Fruit fly (Drosophila melanogaster) whole organism, prepupa: Measurements from ENCODE around the gene Vha55.

Experiments
- Blimp-1 ChIP-seq: fragments of 200-800 bp; sonication (Bioruptor generic); optimal IDR thresholded peaks from 3 replicates; lab custom pipeline; 2017; ENCODE audit warnings: missing biosample characterization, missing genetic modification characterization, mild to moderate bottlenecking, moderate library complexity, missing genetic modification reagents
- CG10631 ChIP-seq: fragments of 200-800 bp; sonication (Bioruptor generic); optimal IDR thresholded peaks from 2 replicates; lab custom pipeline; 2016; ENCODE audit warnings: missing biosample characterization, missing genetic modification characterization
- CG11902 ChIP-seq: fragments of 200-800 bp; sonication (Bioruptor generic); optimal IDR thresholded peaks from 3 replicates; lab custom pipeline; 2016; ENCODE audit warnings: missing biosample characterization, missing genetic modification characterization
- CG1621 ChIP-seq: fragments of 200-800 bp; sonication (Bioruptor generic); optimal IDR thresholded peaks from 3 replicates; lab custom pipeline; 2018; ENCODE audit warnings: missing biosample characterization, mild to moderate bottlenecking, missing genetic modification characterization
- CG3032 ChIP-seq: fragments of 200-800 bp; optimal IDR thresholded peaks from 2 replicates; lab custom pipeline; 2019; ENCODE audit warnings: missing biosample characterization, mild to moderate bottlenecking, missing genetic modification characterization, moderate library complexity
- CG31627 ChIP-seq: fragments of 200-800 bp; sonication (Bioruptor generic); optimal IDR thresholded peaks from 3 replicates; lab custom pipeline; 2016; ENCODE audit warnings: missing biosample characterization, missing genetic modification characterization
- CG32006 ChIP-seq: fragments of 200-800 bp; sonication (Bioruptor generic); optimal IDR thresholded peaks from 3 replicates; lab custom pipeline; 2017; ENCODE audit warnings: missing biosample characterization, mild to moderate bottlenecking, missing genetic modification characterization
- CG3919 ChIP-seq: fragments of 200-800 bp; sonication (Bioruptor generic); optimal IDR thresholded peaks from 3 replicates; lab custom pipeline; 2016; ENCODE audit warnings: missing biosample characterization, missing genetic modification characterization
- CG6808 ChIP-seq: fragments of 200-800 bp; sonication (Bioruptor generic); optimal IDR thresholded peaks from 3 replicates; lab custom pipeline; 2017; ENCODE audit warnings: missing biosample characterization, missing genetic modification characterization, mild to moderate bottlenecking, moderate library complexity, missing genetic modification reagents
- CG6854 ChIP-seq: fragments of 200-800 bp; sonication (Bioruptor generic); optimal IDR thresholded peaks from 2 replicates; lab custom pipeline; 2017; ENCODE audit warnings: missing biosample characterization, mild to moderate bottlenecking, missing genetic modification characterization
- CG8119 ChIP-seq: fragments of 200-800 bp; sonication (Bioruptor generic); IDR thresholded peaks from 3 replicates; pipeline ENCODE4 v1.3.6; 2022; ENCODE audit warnings: missing biosample characterization, missing genetic modification characterization
- CG8319 ChIP-seq: fragments of 200-800 bp; sonication (Bioruptor generic); optimal IDR thresholded peaks from 3 replicates; lab custom pipeline; 2016; ENCODE audit warnings: missing biosample characterization, missing genetic modification characterization
- CG9139 ChIP-seq: fragments of 200-800 bp; sonication (Bioruptor generic); optimal IDR thresholded peaks from 3 replicates; lab custom pipeline; 2017; ENCODE audit warnings: missing biosample characterization, mild to moderate bottlenecking, missing genetic modification characterization
- Eip78C ChIP-seq: fragments of 200-800 bp; sonication (Bioruptor generic); peaks from one replicate; lab custom pipeline; 2016; ENCODE audit warnings: missing biosample characterization, missing genetic modification characterization
- Ets21C ChIP-seq: fragments of 200-800 bp; sonication (Bioruptor generic); optimal IDR thresholded peaks from 3 replicates; lab custom pipeline; 2016; ENCODE audit warnings: missing biosample characterization, missing genetic modification characterization
- Hr39 ChIP-seq: fragments of 200-800 bp; sonication (Bioruptor generic); optimal IDR thresholded peaks from 2 replicates; lab custom pipeline; 2016; ENCODE audit warnings: missing biosample characterization, missing genetic modification characterization
- Hr4 ChIP-seq: fragments of 200-800 bp; sonication (Bioruptor generic); optimal IDR thresholded peaks from 3 replicates; lab custom pipeline; 2016; ENCODE audit warnings: missing biosample characterization, missing genetic modification characterization
- cyc ChIP-seq: fragments of 200-800 bp; sonication (Bioruptor generic); optimal IDR thresholded peaks from 3 replicates; lab custom pipeline; 2016; ENCODE audit warnings: missing biosample characterization, missing genetic modification characterization
- dsx ChIP-seq: fragments of 200-800 bp; optimal IDR thresholded peaks from 3 replicates; lab custom pipeline; 2019; ENCODE audit warnings: missing biosample characterization, mild to moderate bottlenecking, missing genetic modification characterization, moderate library complexity; ENCODE audit not compliant: poor library complexity, severe bottlenecking
- eg ChIP-seq: fragments of 200-800 bp; sonication (Bioruptor generic); IDR thresholded peaks from 3 replicates; pipeline ENCODE4 v1.3.6; 2022; ENCODE audit warnings: missing biosample characterization, missing genetic modification characterization
- fkh ChIP-seq: fragments of 200-800 bp; sonication (Bioruptor generic); optimal IDR thresholded peaks from 3 replicates; lab custom pipeline; 2017; ENCODE audit warnings: missing biosample characterization, mild to moderate bottlenecking, missing genetic modification characterization, moderate library complexity
- lz ChIP-seq: fragments of 200-800 bp; sonication (Bioruptor generic); optimal IDR thresholded peaks from 3 replicates; lab custom pipeline; 2016; ENCODE audit warnings: missing biosample characterization, missing genetic modification characterization
- net ChIP-seq: fragments of 200-800 bp; sonication (Bioruptor generic); optimal IDR thresholded peaks from 3 replicates; lab custom pipeline; 2016; ENCODE audit warnings: missing biosample characterization, missing genetic modification characterization
- salr ChIP-seq, 2 experiments: fragments of 200-800 bp; sonication (Bioruptor generic); optimal IDR thresholded peaks; 3 replicates each; lab custom pipeline; 2016 to 2018; ENCODE audit warnings: missing biosample characterization in 2 of 2, missing genetic modification characterization in 2 of 2, mild to moderate bottlenecking in 1 of 2
- ss ChIP-seq, 2 experiments: fragments of 200-800 bp; sonication (Bioruptor generic); optimal IDR thresholded peaks; 2 replicates in 1 of 2; 3 replicates in 1 of 2; lab custom pipeline; 2017 to 2018; ENCODE audit warnings: mild to moderate bottlenecking in 2 of 2, missing biosample characterization in 2 of 2, missing genetic modification characterization in 2 of 2, moderate library complexity in 1 of 2
- svp ChIP-seq: fragments of 200-800 bp; sonication (Bioruptor generic); peaks from one replicate; lab custom pipeline; 2016; ENCODE audit warnings: missing biosample characterization, missing genetic modification characterization
- topi ChIP-seq: fragments of 200-800 bp; sonication (Bioruptor generic); optimal IDR thresholded peaks from 3 replicates; lab custom pipeline; 2016; ENCODE audit warnings: missing biosample characterization, missing genetic modification characterization

Vha55 gene

DNA sequence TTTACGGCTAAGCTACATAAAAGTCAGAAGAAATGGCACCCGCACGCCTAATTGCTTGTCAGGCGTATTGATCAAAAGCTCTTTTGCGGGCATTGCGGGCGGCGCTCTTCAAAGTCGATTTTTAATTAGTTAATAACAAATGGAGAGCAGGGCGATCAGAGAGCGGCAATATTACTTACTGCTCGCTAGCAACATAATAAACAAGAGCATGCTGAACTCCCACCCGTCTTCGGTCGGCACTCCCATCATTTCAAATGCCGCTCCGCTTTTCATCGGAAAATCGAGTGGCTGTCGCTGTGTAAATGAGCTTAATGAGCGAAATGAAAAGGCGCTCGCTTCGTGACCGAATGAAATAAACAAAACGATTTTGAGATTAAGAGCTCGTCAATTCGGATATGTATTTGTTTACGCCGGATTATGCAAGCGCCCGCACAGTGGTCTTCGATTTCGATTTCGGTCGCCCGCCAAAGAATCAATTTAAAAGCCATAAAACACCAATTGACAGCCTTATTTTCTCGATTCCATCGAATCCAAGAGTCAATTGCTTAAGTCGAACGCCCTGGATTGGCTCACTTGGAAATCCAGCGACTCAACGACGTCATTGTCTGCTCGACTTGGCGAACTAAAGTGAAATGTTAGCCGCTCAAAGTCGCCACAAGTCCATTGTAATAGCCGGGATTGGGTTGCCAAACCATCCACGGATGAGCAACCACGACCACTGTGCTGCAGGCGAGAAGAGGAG lies 26.1 kb upstream of the Vha55 start (continued):
- TF ChIP-seq Blimp-1 (GFP tag; lab: Kevin White, UChicago) (no peak), fkh (GFP tag; lab: Kevin White, UChicago) (peak; percentile 56), lz (no peak), eg (peak; percentile 83), CG6808 (GFP tag; lab: Kevin White, UChicago) (no peak), topi (GFP tag; lab: Kevin White, UChicago) (no peak), CG8319 (GFP tag; lab: Kevin White, UChicago) (no peak), CG9139 (no peak)
- TF ChIP-seq, all 60 proteins: peak for 19

DNA sequence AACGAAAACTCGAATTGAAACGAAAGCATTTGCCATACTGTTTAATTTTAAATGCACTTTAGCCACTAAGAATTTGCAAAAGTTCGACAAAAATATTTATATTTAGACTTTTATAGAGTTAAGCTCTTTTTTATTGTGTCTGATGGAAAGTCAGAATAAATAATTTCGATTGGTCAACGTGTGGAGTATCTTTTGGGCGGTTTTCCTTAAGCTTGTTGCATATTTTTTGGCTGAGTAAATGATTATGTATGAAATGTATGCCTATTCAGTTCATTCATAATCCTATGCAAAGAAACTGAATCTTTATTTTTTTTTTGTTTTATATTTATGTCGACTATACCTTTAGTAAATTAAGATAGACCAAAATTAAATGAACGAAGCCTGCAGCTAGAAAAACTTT lies 25.1 kb upstream of the Vha55 start:
- TF ChIP-seq net, result no peak
- TF ChIP-seq CG11902 (GFP tag; lab: Kevin White, UChicago), result no peak
- no peak for TF ChIP-seq CG10631 (GFP tag; lab: Kevin White, UChicago)
- TF ChIP-seq CG8119 (GFP tag; lab: Robert Waterston, UW), result no peak
- no peak for TF ChIP-seq Hr4 (GFP tag; lab: Kevin White, UChicago)
- TF ChIP-seq ss (GFP tag; optimal IDR thresholded peaks at IDR 0.05; lab: Kevin White, UChicago), result no peak

DNA sequence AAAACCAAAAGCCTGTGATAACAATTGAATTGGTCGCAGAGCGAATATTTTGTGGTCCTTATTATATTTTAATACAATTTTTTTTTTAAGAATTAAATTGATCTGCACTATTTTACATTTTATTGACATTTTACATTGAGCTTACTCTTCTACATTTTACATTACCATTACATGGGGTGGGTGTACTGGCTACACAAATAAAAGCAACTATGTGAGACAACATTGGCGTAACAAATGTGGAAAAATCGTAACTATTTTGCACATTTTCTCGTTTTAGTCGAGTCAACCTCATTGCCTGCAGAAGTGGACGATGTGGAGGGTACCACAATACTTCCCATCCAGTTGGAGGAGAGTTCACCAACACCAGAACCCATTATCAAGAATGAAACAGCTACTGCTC lies 22.9 kb upstream of the Vha55 start:
- TF ChIP-seq fkh (GFP tag; lab: Kevin White, UChicago) (peak; percentile 30), eg (no peak), CG10631 (GFP tag; lab: Kevin White, UChicago) (no peak), svp (GFP tag; lab: Kevin White, UChicago) (peak; percentile 33), CG32006 (GFP tag; lab: Kevin White, UChicago) (no peak)

DNA sequence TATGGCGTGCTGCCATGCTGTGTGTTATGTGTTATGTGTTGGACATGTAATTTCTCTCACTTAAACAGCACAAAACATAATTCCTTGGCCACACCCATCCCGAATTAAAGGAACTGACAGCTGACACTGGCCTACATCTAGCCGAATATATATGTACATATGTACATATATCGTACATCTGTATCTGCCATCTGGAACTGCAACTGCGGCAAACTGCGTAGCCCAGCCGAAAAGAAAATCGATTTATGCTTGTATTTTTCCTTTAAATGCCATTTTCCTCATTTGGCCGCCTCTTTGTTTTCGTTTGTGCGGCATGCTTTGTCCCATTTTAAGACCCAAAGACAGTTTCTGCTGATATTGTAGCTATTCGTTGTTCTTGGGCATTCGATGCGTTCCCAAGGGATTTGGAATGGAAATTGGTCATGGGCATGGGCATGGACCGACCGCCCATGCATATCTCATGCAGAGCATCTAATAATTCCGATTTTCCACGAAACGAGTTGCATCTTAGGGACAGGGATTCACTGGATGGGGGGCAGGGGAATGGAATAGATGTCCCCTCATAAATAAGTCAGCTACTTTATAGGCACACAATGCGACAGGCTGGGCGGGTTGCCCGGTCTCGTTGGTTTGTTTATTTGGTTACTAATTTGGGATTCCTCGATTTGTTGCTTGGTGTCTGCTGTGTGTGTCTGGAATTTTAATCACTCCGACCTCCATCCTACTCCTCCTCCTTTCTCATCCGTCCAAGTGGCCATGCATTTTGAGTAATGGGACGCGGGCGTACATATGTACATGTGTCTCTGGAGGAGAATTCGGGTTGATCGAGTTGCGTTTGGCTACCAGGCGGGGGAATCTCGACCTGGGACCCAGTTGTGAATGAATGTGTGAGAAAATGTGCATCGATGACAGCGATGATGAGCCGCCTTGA lies 21.7 kb upstream of the Vha55 start:
- no peak for TF ChIP-seq CG3032
- no peak for TF ChIP-seq CG31627

DNA sequence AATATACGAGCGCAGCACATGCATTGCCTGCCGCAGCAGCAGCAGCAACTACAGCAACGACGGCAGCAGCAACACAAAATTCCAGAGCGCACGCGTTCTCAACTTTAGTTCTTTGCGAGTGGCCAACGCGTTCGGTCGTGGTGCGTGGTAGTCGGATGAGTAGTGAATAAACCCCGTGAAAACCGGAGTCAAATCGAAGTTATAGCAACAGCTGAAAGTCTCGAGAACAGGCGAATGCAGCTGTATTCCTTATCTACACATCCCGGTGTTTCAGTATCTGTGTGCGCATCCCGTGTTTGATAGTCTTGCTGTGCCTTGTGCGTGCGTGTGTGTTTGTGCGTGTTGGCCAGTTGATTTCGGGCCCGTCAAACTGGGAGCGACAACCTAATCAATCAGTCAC lies 20.3 kb upstream of the Vha55 start, which contains the start of gene Dtg:
Gene Dtg (plus strand): TSS at position 105 of the 400 bp plus-strand sequence.
- TF ChIP-seq svp (GFP tag; lab: Kevin White, UChicago), result peak; percentile 0
- peak; percentile 2 to 81 for TF ChIP-seq ss (GFP tag; optimal IDR thresholded peaks at IDR 0.05; lab: Kevin White, UChicago)
- peak; percentile 8 for TF ChIP-seq dsx (GFP tag; lab: Kevin White, UChicago)
- TF ChIP-seq cyc (GFP tag; lab: Kevin White, UChicago), result no peak
- no peak for TF ChIP-seq salr (GFP tag; optimal IDR thresholded peaks at IDR 0.05; lab: Kevin White, UChicago)
- no peak for TF ChIP-seq lz
- TF ChIP-seq CG3919 (GFP tag; lab: Kevin White, UChicago), result peak; percentile 29
- peak; percentile 85 for TF ChIP-seq CG1621 (tag; lab: Kevin White, UChicago)
- no peak for TF ChIP-seq Ets21C (GFP tag; lab: Kevin White, UChicago)
- TF ChIP-seq CG9139, result peak; percentile 20
- peak; percentile 59 for TF ChIP-seq Eip78C (GFP tag; lab: Kevin White, UChicago)
- TF ChIP-seq eg, result 0 out of 3 replicates have a peak, but pooled peaks have one; percentile 6
- TF ChIP-seq Blimp-1 (GFP tag; lab: Kevin White, UChicago), result no peak
- no peak for TF ChIP-seq Hr39 (GFP tag; lab: Kevin White, UChicago)
- TF ChIP-seq CG6854 (GFP tag; lab: Kevin White, UChicago), result peak; percentile 1
- TF ChIP-seq CG8119 (GFP tag; lab: Robert Waterston, UW), result 0 out of 3 replicates have a peak, but pooled peaks have one; percentile 5
